Fruit fly (Drosophila melanogaster) whole organism: ENCODE measurements around the gene CG9098.

Experiments
- CG8478 ChIP-seq: fragments of >200 bp; optimal IDR thresholded peaks from 2 replicates; lab custom pipeline; 2018; ENCODE audit warnings: inconsistent platforms
- Dll ChIP-seq: fragments of >200 bp; optimal IDR thresholded peaks from 2 replicates; lab custom pipeline; 2017
- EcR ChIP-seq, 2 experiments: fragments of >200 bp; optimal IDR thresholded peaks; 2 replicates each; lab custom pipeline; 2017; ENCODE audit warnings: missing biosample characterization in 2 of 2, missing genetic modification characterization in 2 of 2, missing genetic modification reagents in 2 of 2
- pan ChIP-seq: fragments of >200 bp; optimal IDR thresholded peaks from 2 replicates; lab custom pipeline; 2017
- psq ChIP-seq: fragments of >200 bp; optimal IDR thresholded peaks from 2 replicates; lab custom pipeline; 2017
- usp ChIP-seq: fragments of >200 bp; optimal IDR thresholded peaks from 2 replicates; lab custom pipeline; 2017; ENCODE audit warnings: missing biosample characterization, missing genetic modification characterization, mixed read lengths

Gene CG9098

dm6 chr2L:5981433-5982333 is 30.5 kb downstream of the CG9098 start, which contains the start of gene eIF4A:
Gene eIF4A (plus strand): TSS chr2L:5981764.
- TF ChIP-seq pan (lab: Kevin White, UChicago) (no peak), EcR (GFP tag; optimal IDR thresholded peaks at IDR 0.05; lab: Kevin White, UChicago) (no peak), CG8478 (lab: Kevin White, UChicago) (no peak), psq (lab: Kevin White, UChicago) (no peak), Dll (peak; percentile 72), usp (no peak)

dm6 chr2L:5980862-5981432 is 31.2 kb downstream of the CG9098 start, which contains the start of gene chic:
Gene chic (minus strand): TSS chr2L:5981018.
- no peak for TF ChIP-seq EcR (GFP tag; optimal IDR thresholded peaks at IDR 0.05; lab: Kevin White, UChicago)
- no peak for TF ChIP-seq usp
- TF ChIP-seq CG8478 (lab: Kevin White, UChicago), result no peak
- TF ChIP-seq pan (lab: Kevin White, UChicago), result no peak
- TF ChIP-seq psq (lab: Kevin White, UChicago), result no peak
- TF ChIP-seq Dll, result no peak

dm6 chr2L:5979957-5980861 is 31.9 kb downstream of the CG9098 start:
- TF ChIP-seq EcR (GFP tag; optimal IDR thresholded peaks at IDR 0.05; lab: Kevin White, UChicago), result peak in 1 of 2 experiments; percentile 15
- peak; percentile 77 for TF ChIP-seq CG8478 (lab: Kevin White, UChicago)
- TF ChIP-seq psq (lab: Kevin White, UChicago), result no peak
- peak; percentile 94 for TF ChIP-seq Dll

- TF ChIP-seq psq (lab: Kevin White, UChicago) (no peak), EcR (GFP tag; optimal IDR thresholded peaks at IDR 0.05; lab: Kevin White, UChicago) (no peak), usp (no peak), CG8478 (lab: Kevin White, UChicago) (no peak), pan (lab: Kevin White, UChicago) (no peak), Dll (no peak)
These were observed 33.1 kb downstream of the CG9098 start for dm6 chr2L:5979055-5979399.

dm6 chr2L:5978333-5979054 is 33.6 kb downstream of the CG9098 start:
- TF ChIP-seq Dll, result peak; percentile 44
- TF ChIP-seq usp, result no peak
- TF ChIP-seq pan (lab: Kevin White, UChicago), result no peak
- TF ChIP-seq psq (lab: Kevin White, UChicago), result no peak
- TF ChIP-seq EcR (GFP tag; optimal IDR thresholded peaks at IDR 0.05; lab: Kevin White, UChicago), result no peak
- no peak for TF ChIP-seq CG8478 (lab: Kevin White, UChicago)

- TF ChIP-seq CG8478 (lab: Kevin White, UChicago) (no peak), usp (no peak), EcR (GFP tag; optimal IDR thresholded peaks at IDR 0.05; lab: Kevin White, UChicago) (peak in 1 of 2 experiments; percentile 37), Dll (peak; percentile 62)
These were observed 34.4 kb downstream of the CG9098 start for dm6 chr2L:5977729-5978078.

dm6 chr2L:5977070-5977728 is 34.9 kb downstream of the CG9098 start:
- TF ChIP-seq EcR (GFP tag; optimal IDR thresholded peaks at IDR 0.05; lab: Kevin White, UChicago) (peak; percentile 72 to 88), Dll (no peak)

- TF ChIP-seq pan (lab: Kevin White, UChicago) (no peak), EcR (GFP tag; optimal IDR thresholded peaks at IDR 0.05; lab: Kevin White, UChicago) (peak in 1 of 2 experiments; percentile 14)
These were observed 36.5 kb downstream of the CG9098 start for dm6 chr2L:5975601-5976000.

dm6 chr2L:5975025-5975539 is 37.1 kb downstream of the CG9098 start:
- TF ChIP-seq usp (no peak), Dll (no peak), EcR (GFP tag; optimal IDR thresholded peaks at IDR 0.05; lab: Kevin White, UChicago) (peak in 1 of 2 experiments; percentile 48), pan (lab: Kevin White, UChicago) (no peak)

dm6 chr2L:5974122-5974521 is 38.0 kb downstream of the CG9098 start:
- peak in 1 of 2 experiments; percentile 31 for TF ChIP-seq EcR (GFP tag; optimal IDR thresholded peaks at IDR 0.05; lab: Kevin White, UChicago)
- TF ChIP-seq CG8478 (lab: Kevin White, UChicago), result no peak
- no peak for TF ChIP-seq usp

dm6 chr2L:5972588-5973236 is 39.4 kb downstream of the CG9098 start:
- TF ChIP-seq usp, result no peak
- no peak for TF ChIP-seq EcR (GFP tag; optimal IDR thresholded peaks at IDR 0.05; lab: Kevin White, UChicago)
- no peak for TF ChIP-seq psq (lab: Kevin White, UChicago)
- no peak for TF ChIP-seq pan (lab: Kevin White, UChicago)
- TF ChIP-seq CG8478 (lab: Kevin White, UChicago), result no peak
- TF ChIP-seq Dll, result no peak
